Worm (Caenorhabditis elegans) whole organism, L3 larva: ENCODE measurements around the gene R10E4.1.
A peak's percentile ranks its signal among the peaks of the same experiment; 100 is the strongest.

Experiments
- R02D3.7 ChIP-seq: fragments of 150-350 bp; optimal IDR thresholded peaks from 2 replicates; lab custom pipeline; 2014; ENCODE audit warnings: missing biosample characterization, missing genetic modification characterization
- ZK546.5 ChIP-seq: sonication (generic microtip); optimal IDR thresholded peaks from 2 replicates; lab custom pipeline; 2017; ENCODE audit warnings: missing biosample characterization, missing genetic modification characterization
- aly-2 ChIP-seq: fragments of 150-350 bp; optimal IDR thresholded peaks from 2 replicates; lab custom pipeline; 2014; ENCODE audit warnings: missing biosample characterization, missing genetic modification characterization
- ama-1 ChIP-seq: fragments of 150-350 bp; optimal IDR thresholded peaks from 2 replicates; lab custom pipeline; 2018
- ceh-16 ChIP-seq: sonication (generic microtip); optimal IDR thresholded peaks from 2 replicates; lab custom pipeline; 2017; ENCODE audit warnings: missing biosample characterization, missing genetic modification characterization
- ceh-28 ChIP-seq: fragments of 150-350 bp; optimal IDR thresholded peaks from 2 replicates; lab custom pipeline; 2014; ENCODE audit warnings: missing biosample characterization, missing genetic modification reagents, missing genetic modification characterization
- ceh-82 ChIP-seq: fragments of 150-350 bp; optimal IDR thresholded peaks from 2 replicates; lab custom pipeline; 2014; ENCODE audit warnings: missing biosample characterization, missing genetic modification characterization
- ceh-9 ChIP-seq: sonication (generic microtip); optimal IDR thresholded peaks from 2 replicates; lab custom pipeline; 2018; ENCODE audit warnings: missing biosample characterization, missing genetic modification characterization
- daf-12 ChIP-seq: fragments of 150-350 bp; optimal IDR thresholded peaks from 2 replicates; lab custom pipeline; 2014; ENCODE audit warnings: missing biosample characterization, missing genetic modification reagents, missing genetic modification characterization
- egl-27 ChIP-seq: sonication (generic microtip); optimal IDR thresholded peaks from 4 replicates; lab custom pipeline; 2017; ENCODE audit warnings: missing biosample characterization, missing genetic modification reagents, missing genetic modification characterization
- egl-5 ChIP-seq: fragments of 150-350 bp; optimal IDR thresholded peaks from 2 replicates; lab custom pipeline; 2017; ENCODE audit warnings: missing biosample characterization, missing genetic modification reagents, missing genetic modification characterization, inconsistent platforms
- elt-1 ChIP-seq: fragments of 150-350 bp; optimal IDR thresholded peaks from 2 replicates; lab custom pipeline; 2014; ENCODE audit warnings: missing biosample characterization, missing genetic modification characterization
- elt-2 ChIP-seq: sonication (generic microtip); optimal IDR thresholded peaks from 2 replicates; lab custom pipeline; 2016; ENCODE audit warnings: missing genetic modification reagents, mild to moderate bottlenecking, missing genetic modification characterization, missing compliant biosample characterization
- elt-3 ChIP-seq, 3 experiments: fragments of 150-350 bp in 1 of 3; sonication (generic microtip) in 2 of 3; optimal IDR thresholded peaks; 2 replicates in 2 of 3; 4 replicates in 1 of 3; lab custom pipeline; 2014 to 2017; ENCODE audit warnings: missing biosample characterization in 3 of 3, missing genetic modification characterization in 3 of 3
- fkh-10 ChIP-seq: sonication (generic microtip); optimal IDR thresholded peaks from 2 replicates; lab custom pipeline; 2017; ENCODE audit warnings: missing biosample characterization, missing genetic modification reagents, missing genetic modification characterization
- fkh-2 ChIP-seq: fragments of 150-350 bp; optimal IDR thresholded peaks from 2 replicates; lab custom pipeline; 2014; ENCODE audit warnings: missing biosample characterization, missing genetic modification reagents, missing genetic modification characterization
- fos-1 ChIP-seq: fragments of 150-350 bp; optimal IDR thresholded peaks from 2 replicates; lab custom pipeline; 2014; ENCODE audit warnings: missing biosample characterization, missing genetic modification characterization
- hmg-11 ChIP-seq: sonication (generic microtip); optimal IDR thresholded peaks from 2 replicates; lab custom pipeline; 2016; ENCODE audit warnings: missing genetic modification characterization, missing compliant biosample characterization
- jun-1 ChIP-seq: fragments of 150-350 bp; optimal IDR thresholded peaks from 2 replicates; lab custom pipeline; 2014; ENCODE audit warnings: missing biosample characterization, missing genetic modification reagents, missing genetic modification characterization
- lin-15B ChIP-seq: fragments of 150-350 bp; optimal IDR thresholded peaks from 2 replicates; lab custom pipeline; 2014; ENCODE audit warnings: missing biosample characterization, missing genetic modification characterization
- lin-39 ChIP-seq: fragments of 150-350 bp; optimal IDR thresholded peaks from 2 replicates; lab custom pipeline; 2018; ENCODE audit warnings: missing biosample characterization, missing genetic modification reagents, missing genetic modification characterization
- lsy-12 ChIP-seq: sonication (generic microtip); optimal IDR thresholded peaks from 2 replicates; lab custom pipeline; 2016; ENCODE audit warnings: mild to moderate bottlenecking, missing genetic modification characterization, missing compliant biosample characterization
- mdl-1 ChIP-seq: fragments of 150-350 bp; optimal IDR thresholded peaks from 2 replicates; lab custom pipeline; 2014; ENCODE audit warnings: missing biosample characterization, missing genetic modification characterization
- mml-1 ChIP-seq: fragments of 150-350 bp; sonication (generic microtip); optimal IDR thresholded peaks from 3 replicates; lab custom pipeline; 2014; ENCODE audit warnings: missing biosample characterization, missing genetic modification characterization
- nfya-1 ChIP-seq: sonication (generic microtip); optimal IDR thresholded peaks from 2 replicates; lab custom pipeline; 2017; ENCODE audit warnings: missing genetic modification characterization, mild to moderate bottlenecking, missing compliant biosample characterization, antibody characterized with exemption, moderate library complexity; ENCODE audit not compliant: insufficient read depth
- nhr-11 ChIP-seq: fragments of 150-350 bp; optimal IDR thresholded peaks from 2 replicates; lab custom pipeline; 2014; ENCODE audit warnings: missing biosample characterization, missing genetic modification characterization
- nhr-23 ChIP-seq: fragments of 150-350 bp; optimal IDR thresholded peaks from 2 replicates; lab custom pipeline; 2014; ENCODE audit warnings: missing biosample characterization, missing genetic modification reagents, missing genetic modification characterization
- nhr-237 ChIP-seq: fragments of 150-350 bp; optimal IDR thresholded peaks from 2 replicates; lab custom pipeline; 2014; ENCODE audit warnings: missing biosample characterization, missing genetic modification characterization
- nhr-25 ChIP-seq: sonication (generic microtip); optimal IDR thresholded peaks from 2 replicates; lab custom pipeline; 2017; ENCODE audit warnings: missing biosample characterization, missing genetic modification characterization
- nhr-28 ChIP-seq: fragments of 150-350 bp; optimal IDR thresholded peaks from 2 replicates; lab custom pipeline; 2014; ENCODE audit warnings: missing biosample characterization, missing genetic modification characterization
- nhr-43 ChIP-seq: sonication (generic microtip); optimal IDR thresholded peaks from 2 replicates; lab custom pipeline; 2016; ENCODE audit warnings: mild to moderate bottlenecking, missing genetic modification characterization, missing compliant biosample characterization; ENCODE audit not compliant: poor library complexity, severe bottlenecking
- nhr-67 ChIP-seq: fragments of 150-350 bp; optimal IDR thresholded peaks from 2 replicates; lab custom pipeline; 2014; ENCODE audit warnings: missing biosample characterization, missing genetic modification characterization
- nhr-76 ChIP-seq: fragments of 150-350 bp; sonication (generic microtip); optimal IDR thresholded peaks from 5 replicates; lab custom pipeline; 2014; ENCODE audit warnings: missing biosample characterization, missing genetic modification characterization
- nhr-77 ChIP-seq: fragments of 150-350 bp; optimal IDR thresholded peaks from 2 replicates; lab custom pipeline; 2014; ENCODE audit warnings: missing biosample characterization, missing genetic modification characterization
- pha-4 ChIP-seq: fragments of 150-350 bp; optimal IDR thresholded peaks from 2 replicates; lab custom pipeline; 2014; ENCODE audit warnings: missing biosample characterization, missing genetic modification reagents, missing genetic modification characterization
- pqm-1 ChIP-seq: fragments of 150-350 bp; optimal IDR thresholded peaks from 2 replicates; lab custom pipeline; 2017; ENCODE audit warnings: missing biosample characterization, missing genetic modification characterization, inconsistent platforms
- snpc-4 ChIP-seq: fragments of 150-350 bp; optimal IDR thresholded peaks from 2 replicates; lab custom pipeline; 2014; ENCODE audit warnings: missing biosample characterization, missing genetic modification characterization
- tbx-2 ChIP-seq: sonication (generic microtip); optimal IDR thresholded peaks from 2 replicates; lab custom pipeline; 2016; ENCODE audit warnings: mild to moderate bottlenecking, missing genetic modification characterization, missing compliant biosample characterization
- unc-39 ChIP-seq: sonication (generic microtip); optimal IDR thresholded peaks from 4 replicates; lab custom pipeline; 2017; ENCODE audit warnings: missing biosample characterization, missing genetic modification characterization
- zag-1 ChIP-seq: fragments of 150-350 bp; optimal IDR thresholded peaks from 2 replicates; lab custom pipeline; 2014; ENCODE audit warnings: missing biosample characterization, missing genetic modification characterization
- ztf-11 ChIP-seq: fragments of 150-350 bp; optimal IDR thresholded peaks from 2 replicates; lab custom pipeline; 2014; ENCODE audit warnings: missing biosample characterization, missing genetic modification characterization

R10E4.1 gene

DNA sequence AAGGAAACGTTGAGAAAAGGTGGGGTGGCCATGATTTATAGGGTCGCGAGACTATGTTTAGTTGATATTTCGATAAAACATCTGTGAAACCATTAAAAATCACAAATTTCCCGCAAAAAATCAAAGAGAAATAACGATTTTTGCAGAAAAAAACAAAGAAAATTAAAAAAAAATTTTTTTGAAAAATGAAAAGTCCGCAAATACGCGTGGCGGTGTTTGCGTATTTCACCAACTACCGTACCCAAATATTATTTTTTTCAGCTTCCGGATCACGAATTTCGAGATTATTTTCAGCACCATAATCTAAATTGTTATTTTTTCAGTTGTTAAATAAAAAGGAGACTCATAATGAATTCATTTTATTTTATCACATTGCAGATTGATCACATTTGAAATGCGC is 39.5 kb upstream of the R10E4.1 start:
- TF ChIP-seq daf-12 (no peak), egl-27 (tag; lab: Kevin White, UChicago) (no peak), nhr-11 (tag; lab: Kevin White, UChicago) (no peak), nhr-77 (tag; lab: Kevin White, UChicago) (no peak), ZK546.5 (no peak), ceh-82 (tag; lab: Kevin White, UChicago) (no peak), tbx-2 (tag; lab: Kevin White, UChicago) (no peak), nhr-76 (tag; lab: Kevin White, UChicago) (no peak), ceh-16 (tag; lab: Kevin White, UChicago) (no peak), elt-2 (tag; lab: Kevin White, UChicago) (no peak), ceh-9 (no peak), nhr-23 (tag; lab: Kevin White, UChicago) (no peak), ceh-28 (tag; lab: Kevin White, UChicago) (no peak), jun-1 (tag; lab: Kevin White, UChicago) (no peak), lin-39 (tag; lab: Kevin White, UChicago) (no peak), aly-2 (no peak), nhr-237 (tag; lab: Kevin White, UChicago) (no peak), ama-1 (no peak)

DNA sequence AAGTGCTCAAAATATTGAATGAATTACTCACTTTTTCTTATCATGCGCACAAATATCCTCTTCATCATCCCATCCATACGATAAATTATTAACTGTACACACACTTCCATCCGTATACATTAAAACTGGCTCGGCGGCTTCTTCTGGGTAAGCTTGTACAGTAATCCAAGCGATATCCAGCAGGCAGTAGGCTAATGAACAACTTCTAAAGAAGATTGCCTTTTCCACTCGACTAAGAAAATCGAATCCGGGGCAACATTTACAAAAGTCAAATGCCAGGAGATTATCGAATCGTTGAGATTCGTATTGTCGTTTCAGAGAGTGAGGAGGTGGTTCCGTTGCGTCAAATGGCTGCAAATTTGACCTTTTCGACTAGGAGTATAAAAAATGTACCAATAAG is 38.2 kb upstream of the R10E4.1 start:
- TF ChIP-seq nhr-11 (tag; lab: Kevin White, UChicago), result no peak
- no peak for TF ChIP-seq nfya-1
- TF ChIP-seq fos-1 (tag; lab: Kevin White, UChicago), result no peak
- TF ChIP-seq egl-27 (tag; lab: Kevin White, UChicago), result no peak
- no peak for TF ChIP-seq ceh-9
- TF ChIP-seq, all 47 proteins: peak for 0

DNA sequence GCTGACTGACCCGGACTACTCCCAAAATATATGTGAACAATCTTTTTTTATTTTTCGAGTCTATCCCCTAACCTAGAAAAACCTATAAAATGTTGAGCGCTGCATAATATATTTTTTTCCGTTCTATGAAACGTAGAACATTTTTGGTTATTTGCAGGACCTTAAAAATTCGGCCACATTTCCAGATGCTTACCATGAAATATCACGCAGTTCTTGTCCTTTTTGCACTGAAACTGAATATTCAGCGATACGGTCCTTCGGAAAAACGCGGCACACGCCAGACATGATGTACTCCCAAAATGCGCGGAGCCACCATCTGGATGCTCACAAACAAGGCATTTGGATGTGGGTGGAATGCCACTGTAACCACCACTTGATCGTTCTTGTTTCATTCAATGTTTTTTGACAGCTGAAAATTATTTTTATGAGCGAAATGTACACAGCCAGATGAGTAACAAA is 36.7 kb upstream of the R10E4.1 start, which contains the start of gene nhr-20:
Gene nhr-20 (minus strand): TSS at position 409 of the 459 bp plus-strand sequence.
- TF ChIP-seq nhr-77 (tag; lab: Kevin White, UChicago) (no peak), elt-1 (tag; lab: Kevin White, UChicago) (no peak), lin-15B (tag; lab: Kevin White, UChicago) (no peak), elt-2 (tag; lab: Kevin White, UChicago) (no peak), unc-39 (no peak), mml-1 (tag; lab: Kevin White, UChicago) (no peak), pqm-1 (tag; lab: Kevin White, UChicago) (no peak), daf-12 (no peak), elt-3 (tag; optimal IDR thresholded peaks at IDR 0.05; lab: Kevin White, UChicago) (no peak), snpc-4 (tag; lab: Kevin White, UChicago) (no peak), ceh-9 (no peak)

ce11 chrIII:4234642-4235295 is 34.8 kb upstream of the R10E4.1 start:
- TF ChIP-seq nfya-1 (peak; percentile 80), ceh-82 (tag; lab: Kevin White, UChicago) (no peak), nhr-76 (tag; lab: Kevin White, UChicago) (no peak)
- TF ChIP-seq, all 47 proteins: peak for 1

ce11 chrIII:4236178-4236577 is 33.4 kb upstream of the R10E4.1 start:
- TF ChIP-seq ztf-11 (tag; lab: Kevin White, UChicago), result no peak
- TF ChIP-seq tbx-2 (tag; lab: Kevin White, UChicago), result no peak
- no peak for TF ChIP-seq egl-5 (tag; lab: Kevin White, UChicago)
- no peak for TF ChIP-seq pqm-1 (tag; lab: Kevin White, UChicago)
- TF ChIP-seq elt-2 (tag; lab: Kevin White, UChicago), result no peak
- TF ChIP-seq hmg-11 (tag; lab: Kevin White, UChicago), result peak; percentile 59
- TF ChIP-seq snpc-4 (tag; lab: Kevin White, UChicago), result no peak
- TF ChIP-seq nhr-23 (tag; lab: Kevin White, UChicago), result peak; percentile 47
- no peak for TF ChIP-seq elt-3 (tag; optimal IDR thresholded peaks at IDR 0.05; lab: Kevin White, UChicago)
- no peak for TF ChIP-seq ceh-82 (tag; lab: Kevin White, UChicago)
- no peak for TF ChIP-seq zag-1 (tag; lab: Kevin White, UChicago)
- peak; percentile 37 for TF ChIP-seq pha-4 (tag; lab: Kevin White, UChicago)
- TF ChIP-seq nhr-43, result peak; percentile 39
- TF ChIP-seq fkh-2 (tag; lab: Kevin White, UChicago), result no peak
- TF ChIP-seq fkh-10 (GFP tag; lab: Kevin White, UChicago), result no peak
- no peak for TF ChIP-seq ceh-9
- no peak for TF ChIP-seq unc-39
- TF ChIP-seq nhr-11 (tag; lab: Kevin White, UChicago), result no peak
- no peak for TF ChIP-seq ZK546.5
- TF ChIP-seq lsy-12, result no peak
- no peak for TF ChIP-seq nhr-28 (tag; lab: Kevin White, UChicago)
- no peak for TF ChIP-seq nhr-67 (tag; lab: Kevin White, UChicago)
- TF ChIP-seq nhr-76 (tag; lab: Kevin White, UChicago), result no peak
- peak; percentile 81 for TF ChIP-seq nhr-25 (tag; lab: Kevin White, UChicago)
- no peak for TF ChIP-seq ceh-16 (tag; lab: Kevin White, UChicago)
- no peak for TF ChIP-seq lin-15B (tag; lab: Kevin White, UChicago)
- TF ChIP-seq egl-27 (tag; lab: Kevin White, UChicago), result no peak
- TF ChIP-seq elt-1 (tag; lab: Kevin White, UChicago), result peak; percentile 84
- peak; percentile 20 for TF ChIP-seq nfya-1
- peak; percentile 4 for TF ChIP-seq ama-1
- no peak for TF ChIP-seq mdl-1 (tag; lab: Kevin White, UChicago)
- no peak for TF ChIP-seq R02D3.7 (tag; lab: Kevin White, UChicago)
- TF ChIP-seq nhr-237 (tag; lab: Kevin White, UChicago), result no peak
